Fruit fly (Drosophila melanogaster): Measurements from ENCODE around the gene Hsp60A.

The Hsp60A gene

dm6 chrX:11124749-11125508, 16.6 kb downstream of the Hsp60A start, which contains the start of gene Rpt3 (continued):
- peak; percentile 15 for TF ChIP-seq Dp (GFP tag; optimal IDR thresholded peaks at IDR 0.05)
- peak in 1 of 2 experiments; percentile 77 for TF ChIP-seq crp (GFP tag; optimal IDR thresholded peaks at IDR 0.05)
- peak; percentile 0 for TF ChIP-seq mam (GFP tag; optimal IDR thresholded peaks at IDR 0.05)
- peak; percentile 28 for TF ChIP-seq Elba2 (GFP tag; optimal IDR thresholded peaks at IDR 0.05)
- no peak for TF ChIP-seq Trl (optimal IDR thresholded peaks at IDR 0.05)
- TF ChIP-seq Trl (GFP tag; optimal IDR thresholded peaks at IDR 0.05), result no peak
- TF ChIP-seq CG15696 (tag; optimal IDR thresholded peaks at IDR 0.05), result no peak
- no peak for TF ChIP-seq Sox102F (GFP tag; optimal IDR thresholded peaks at IDR 0.05)
- peak; percentile 99 for TF ChIP-seq CG14710 (tag; optimal IDR thresholded peaks at IDR 0.05)
- peak; percentile 53 for TF ChIP-seq stwl (tag; optimal IDR thresholded peaks at IDR 0.05)
- no peak for TF ChIP-seq Vsx1 (GFP tag; optimal IDR thresholded peaks at IDR 0.05)
- peak; percentile 33 for TF ChIP-seq phol (tag; optimal IDR thresholded peaks at IDR 0.05)
- TF ChIP-seq crc (GFP tag; optimal IDR thresholded peaks at IDR 0.05), result no peak
- TF ChIP-seq CHES-1-like (GFP tag; optimal IDR thresholded peaks at IDR 0.05), result peak; percentile 4
- TF ChIP-seq CG6254 (GFP tag; optimal IDR thresholded peaks at IDR 0.05), result no peak
- TF ChIP-seq oc (tag; optimal IDR thresholded peaks at IDR 0.05), result no peak
- peak; percentile 9; the same call in 1 of the 3 replicates for TF ChIP-seq mld (GFP tag; IDR thresholded peaks at IDR 0.05; ENCODE audit: partially characterized antibody)
- no peak for TF ChIP-seq CG17912 (GFP tag; optimal IDR thresholded peaks at IDR 0.05)
- peak; percentile 40 for TF ChIP-seq gfzf (GFP tag; optimal IDR thresholded peaks at IDR 0.05)
- no peak for TF ChIP-seq CG17385 (GFP tag; optimal IDR thresholded peaks at IDR 0.05)
- peak; percentile 85 for TF ChIP-seq CG16813 (GFP tag; IDR thresholded peaks at IDR 0.05; ENCODE audit: partially characterized antibody)
- no peak for TF ChIP-seq CG8359 (GFP tag; optimal IDR thresholded peaks at IDR 0.05; ENCODE audit: borderline replicate concordance)
- TF ChIP-seq HLH54F (GFP tag; optimal IDR thresholded peaks at IDR 0.05), result peak; percentile 2
- TF ChIP-seq amos (GFP tag; IDR thresholded peaks at IDR 0.05; ENCODE audit: partially characterized antibody), result peak; percentile 73
- peak; percentile 66 for TF ChIP-seq CG34224 (GFP tag; IDR thresholded peaks at IDR 0.05; ENCODE audit: partially characterized antibody)
- TF ChIP-seq TFAM (GFP tag; optimal IDR thresholded peaks at IDR 0.05), result no peak
- TF ChIP-seq D (optimal IDR thresholded peaks at IDR 0.05), result no peak
- no peak for TF ChIP-seq D (GFP tag; optimal IDR thresholded peaks at IDR 0.05)
- TF ChIP-seq so (GFP tag; IDR thresholded peaks at IDR 0.05), result no peak
- TF ChIP-seq Abd-B (GFP tag; optimal IDR thresholded peaks at IDR 0.05), result peak; percentile 15
- TF ChIP-seq hbn (GFP tag; IDR thresholded peaks at IDR 0.05; ENCODE audit: partially characterized antibody), result peak; percentile 63
- peak; percentile 40; the same call in 1 of the 3 replicates for TF ChIP-seq CG11560 (tag; IDR thresholded peaks at IDR 0.05)
- TF ChIP-seq Aef1 (GFP tag; IDR thresholded peaks at IDR 0.05), result 0 out of 3 replicates have a peak, but pooled peaks have one; percentile 12
- no peak for TF ChIP-seq h (optimal IDR thresholded peaks at IDR 0.05)
- TF ChIP-seq maf-S (GFP tag; optimal IDR thresholded peaks at IDR 0.05), result no peak
- TF ChIP-seq ham (GFP tag; IDR thresholded peaks at IDR 0.05), result no peak
- no peak for TF ChIP-seq CG1529 (GFP tag; optimal IDR thresholded peaks at IDR 0.05)
- TF ChIP-seq Dbx (GFP tag; IDR thresholded peaks at IDR 0.05), result no peak
- peak; percentile 6 for TF ChIP-seq CoRest (tag; optimal IDR thresholded peaks at IDR 0.05)
- peak; percentile 83 for TF ChIP-seq sens (GFP tag)
- no peak for TF ChIP-seq CG1602 (GFP tag; optimal IDR thresholded peaks at IDR 0.05)
- TF ChIP-seq caup (GFP tag; optimal IDR thresholded peaks at IDR 0.05; ENCODE audit: severe bottlenecking), result no peak
- TF ChIP-seq CG6689 (GFP tag; IDR thresholded peaks at IDR 0.05), result 0 out of 2 replicates have a peak, but pooled peaks have one; percentile 12
- TF ChIP-seq CG12744 (GFP tag; optimal IDR thresholded peaks at IDR 0.05), result no peak
- TF ChIP-seq CG11723 (GFP tag; optimal IDR thresholded peaks at IDR 0.05), result no peak
- TF ChIP-seq CG10366 (GFP tag; IDR thresholded peaks at IDR 0.05), result no peak
- TF ChIP-seq Optix (GFP tag; IDR thresholded peaks at IDR 0.05), result no peak
- no peak for TF ChIP-seq CG7839 (tag; optimal IDR thresholded peaks at IDR 0.05)
- TF ChIP-seq CG12071 (GFP tag; optimal IDR thresholded peaks at IDR 0.05), result no peak
